Worm (Caenorhabditis elegans): Measurements from ENCODE around the gene nspc-18.

DNA sequence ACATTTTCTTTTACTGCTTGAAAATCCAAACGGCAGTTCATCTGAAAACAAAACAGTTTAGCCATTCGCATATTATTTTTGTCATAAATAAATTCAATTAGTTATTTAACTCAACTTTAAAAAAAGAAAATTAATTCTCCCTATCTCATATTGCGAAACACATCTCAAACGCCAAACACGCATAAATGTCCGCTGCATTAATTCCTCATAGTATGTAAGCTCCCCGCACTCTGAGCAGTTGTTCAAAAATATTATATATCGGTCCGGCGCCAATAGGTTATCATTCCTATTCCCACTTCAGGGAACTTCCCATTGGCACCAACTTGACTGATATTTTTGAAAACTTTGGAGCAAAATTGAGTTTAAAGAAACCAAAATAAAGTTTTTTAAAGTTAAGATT, 49.3 kb downstream of the nspc-18 start:
- TF ChIP-seq unc-62 (GFP tag; optimal IDR thresholded peaks at IDR 0.05) = no peak
- TF ChIP-seq nhr-237 (tag; optimal IDR thresholded peaks at IDR 0.05) = no peak
- no peak for TF ChIP-seq lin-13 (tag; optimal IDR thresholded peaks at IDR 0.05)
- TF ChIP-seq blmp-1 (tag; optimal IDR thresholded peaks at IDR 0.05) = no peak
- TF ChIP-seq ztf-11 (tag; optimal IDR thresholded peaks at IDR 0.05) = no peak
- TF ChIP-seq elt-1 (tag; optimal IDR thresholded peaks at IDR 0.05; ENCODE audit: borderline replicate concordance, insufficient read depth) = no peak
- no peak for TF ChIP-seq ceh-43 (GFP tag; optimal IDR thresholded peaks at IDR 0.05)
- no peak for TF ChIP-seq lsy-2 (tag; optimal IDR thresholded peaks at IDR 0.05)
- TF ChIP-seq nhr-12 (tag; optimal IDR thresholded peaks at IDR 0.05) = no peak
- TF ChIP-seq pha-4 (tag; optimal IDR thresholded peaks at IDR 0.05) = no peak
- no peak for TF ChIP-seq ham-2 (GFP tag; optimal IDR thresholded peaks at IDR 0.05)
- no peak for TF ChIP-seq nhr-28 (tag; optimal IDR thresholded peaks at IDR 0.05)
- no peak for TF ChIP-seq sptf-1 (tag; optimal IDR thresholded peaks at IDR 0.05)
- no peak for TF ChIP-seq ces-1 (GFP tag; optimal IDR thresholded peaks at IDR 0.05)

Data from whole organism, mixed stage, embryonic.